Worm (Caenorhabditis elegans) whole organism, L4 larva: ENCODE results near the gene pas-1.

Source experiments
- F49E8.2 ChIP-seq: sonication (generic microtip); optimal IDR thresholded peaks from 2 replicates; lab custom pipeline; 2016; ENCODE audit warnings: missing compliant biosample characterization, mild to moderate bottlenecking, missing genetic modification characterization, borderline replicate concordance
- Y75B8A.6 ChIP-seq: fragments of 200-800 bp; sonication (Bioruptor generic); IDR thresholded peaks from 2 replicates; pipeline ENCODE4 v1.3.6; 2022; ENCODE audit warnings: missing genetic modification reagents, missing genetic modification characterization, missing compliant biosample characterization
- dmd-8 ChIP-seq: fragments of 200-800 bp; sonication (Bioruptor generic); IDR thresholded peaks from 2 replicates; pipeline ENCODE4 v1.3.6; 2022; ENCODE audit warnings: missing genetic modification characterization, missing compliant biosample characterization
- dve-1 ChIP-seq: sonication (generic microtip); optimal IDR thresholded peaks from 2 replicates; lab custom pipeline; 2017; ENCODE audit warnings: antibody characterized with exemption, mild to moderate bottlenecking, missing genetic modification characterization, missing compliant biosample characterization; ENCODE audit not compliant: insufficient read depth
- lin-13 ChIP-seq: fragments of 150-350 bp; optimal IDR thresholded peaks from 2 replicates; lab custom pipeline; 2014; ENCODE audit warnings: missing biosample characterization, missing genetic modification reagents, missing genetic modification characterization
- lin-39 ChIP-seq: fragments of 150-350 bp; optimal IDR thresholded peaks from 2 replicates; lab custom pipeline; 2014; ENCODE audit warnings: missing biosample characterization, missing genetic modification reagents, missing genetic modification characterization
- nhr-10 ChIP-seq: fragments of 150-350 bp; optimal IDR thresholded peaks from 2 replicates; lab custom pipeline; 2014; ENCODE audit warnings: missing biosample characterization, missing genetic modification characterization
- nhr-11 ChIP-seq: fragments of 150-350 bp; optimal IDR thresholded peaks from 2 replicates; lab custom pipeline; 2014; ENCODE audit warnings: missing biosample characterization, missing genetic modification characterization
- skn-1 ChIP-seq: fragments of 150-350 bp; optimal IDR thresholded peaks from 2 replicates; lab custom pipeline; 2014; ENCODE audit warnings: missing biosample characterization, missing genetic modification characterization
- ztf-11 ChIP-seq: fragments of 150-350 bp; optimal IDR thresholded peaks from 2 replicates; lab custom pipeline; 2014; ENCODE audit warnings: missing biosample characterization, missing genetic modification characterization
- ztf-7 ChIP-seq: fragments of 150-350 bp; optimal IDR thresholded peaks from 2 replicates; lab custom pipeline; 2014; ENCODE audit warnings: missing biosample characterization, missing genetic modification characterization

- TF ChIP-seq F49E8.2 (tag; lab: Kevin White, UChicago) (no peak), dve-1 (tag; lab: Kevin White, UChicago) (no peak), lin-13 (no peak), nhr-11 (tag; lab: Kevin White, UChicago) (no peak), nhr-10 (no peak), ztf-7 (no peak), Y75B8A.6 (no peak), lin-39 (tag; lab: Kevin White, UChicago) (no peak), skn-1 (tag; lab: Kevin White, UChicago) (no peak), ztf-11 (tag; lab: Kevin White, UChicago) (no peak), dmd-8 (no peak)
Measured at ce11 chrV:14437355-14437754, 14.9 kb upstream of the pas-1 start.
